Worm (Caenorhabditis elegans) whole organism, late embryonic: Measurements from ENCODE around the gene hrpu-2.

ENCODE experiments used
- C08G9.2 ChIP-seq: sonication (generic microtip); optimal IDR thresholded peaks from 2 replicates; lab custom pipeline; 2016; ENCODE audit warnings: mild to moderate bottlenecking, missing genetic modification characterization, moderate library complexity, missing compliant biosample characterization
- C38D4.7 ChIP-seq: fragments of 200-800 bp; sonication (Bioruptor generic); optimal IDR thresholded peaks from 2 replicates; lab custom pipeline; 2018; ENCODE audit warnings: mild to moderate bottlenecking, missing genetic modification characterization, moderate library complexity, missing compliant biosample characterization
- F13H6.1 ChIP-seq: sonication (generic microtip); optimal IDR thresholded peaks from 2 replicates; lab custom pipeline; 2016; ENCODE audit warnings: missing genetic modification characterization, missing compliant biosample characterization
- Y22D7AL.16 ChIP-seq: sonication (generic microtip); optimal IDR thresholded peaks from 2 replicates; lab custom pipeline; 2016; ENCODE audit warnings: missing genetic modification characterization, missing compliant biosample characterization
- ahr-1 ChIP-seq: sonication (generic microtip); optimal IDR thresholded peaks from 2 replicates; lab custom pipeline; 2016; ENCODE audit warnings: missing genetic modification characterization, missing compliant biosample characterization
- ama-1 ChIP-seq: fragments of 150-350 bp; optimal IDR thresholded peaks from 2 replicates; lab custom pipeline; 2014
- ceh-19 ChIP-seq: fragments of 200-800 bp; sonication (Bioruptor generic); optimal IDR thresholded peaks from 2 replicates; lab custom pipeline; 2018; ENCODE audit warnings: mild to moderate bottlenecking, missing genetic modification characterization, missing compliant biosample characterization
- ceh-31 ChIP-seq: sonication (generic microtip); optimal IDR thresholded peaks from 2 replicates; lab custom pipeline; 2016; ENCODE audit warnings: missing genetic modification characterization, missing compliant biosample characterization
- ceh-45 ChIP-seq: fragments of 200-800 bp; sonication (Bioruptor generic); IDR thresholded peaks from 2 replicates; pipeline ENCODE4 v1.3.6; 2022; ENCODE audit warnings: missing genetic modification reagents, missing genetic modification characterization, missing compliant biosample characterization
- ceh-48 ChIP-seq: sonication (generic microtip); optimal IDR thresholded peaks from 2 replicates; lab custom pipeline; 2016; ENCODE audit warnings: missing genetic modification characterization, inconsistent platforms, missing compliant biosample characterization
- ceh-9 ChIP-seq: sonication (generic microtip); optimal IDR thresholded peaks from 2 replicates; lab custom pipeline; 2016; ENCODE audit warnings: mild to moderate bottlenecking, missing genetic modification characterization, inconsistent platforms, missing compliant biosample characterization
- dve-1 ChIP-seq: sonication (generic microtip); optimal IDR thresholded peaks from 2 replicates; lab custom pipeline; 2017; ENCODE audit warnings: antibody characterized with exemption, mild to moderate bottlenecking, missing genetic modification characterization, missing compliant biosample characterization
- elt-4 ChIP-seq: sonication (generic microtip); optimal IDR thresholded peaks from 2 replicates; lab custom pipeline; 2016; ENCODE audit warnings: missing genetic modification characterization, missing compliant biosample characterization
- fkh-10 ChIP-seq: fragments of 150-350 bp; optimal IDR thresholded peaks from 2 replicates; lab custom pipeline; 2014; ENCODE audit warnings: missing biosample characterization, missing genetic modification reagents, missing genetic modification characterization
- gmeb-2 ChIP-seq: sonication (generic microtip); optimal IDR thresholded peaks from 2 replicates; lab custom pipeline; 2016; ENCODE audit warnings: missing genetic modification characterization, inconsistent platforms, missing compliant biosample characterization
- hlh-15 ChIP-seq: sonication (generic microtip); optimal IDR thresholded peaks from 2 replicates; lab custom pipeline; 2016; ENCODE audit warnings: missing genetic modification characterization, missing compliant biosample characterization
- madf-2 ChIP-seq: sonication (generic microtip); optimal IDR thresholded peaks from 2 replicates; lab custom pipeline; 2017; ENCODE audit warnings: missing genetic modification characterization, missing compliant biosample characterization
- mec-3 ChIP-seq: sonication (generic microtip); optimal IDR thresholded peaks from 2 replicates; lab custom pipeline; 2016; ENCODE audit warnings: borderline replicate concordance, missing genetic modification characterization, missing compliant biosample characterization
- nhr-11 ChIP-seq: fragments of 150-350 bp; optimal IDR thresholded peaks from 2 replicates; lab custom pipeline; 2014; ENCODE audit warnings: missing biosample characterization, missing genetic modification characterization
- nhr-232 ChIP-seq: sonication (generic microtip); optimal IDR thresholded peaks from 2 replicates; lab custom pipeline; 2016; ENCODE audit warnings: missing genetic modification characterization, missing compliant biosample characterization
- pag-3 ChIP-seq: sonication (generic microtip); optimal IDR thresholded peaks from 2 replicates; lab custom pipeline; 2016; ENCODE audit warnings: missing compliant biosample characterization, missing genetic modification characterization, borderline replicate concordance
- pat-9 ChIP-seq: fragments of 200-800 bp; sonication (Bioruptor generic); optimal IDR thresholded peaks from 2 replicates; lab custom pipeline; 2018; ENCODE audit warnings: mild to moderate bottlenecking, missing genetic modification characterization, moderate library complexity, missing compliant biosample characterization
- pros-1 ChIP-seq: fragments of 150-350 bp; optimal IDR thresholded peaks from 2 replicates; lab custom pipeline; 2014; ENCODE audit warnings: missing biosample characterization, missing genetic modification reagents, missing genetic modification characterization
- rnt-1 ChIP-seq: sonication (generic microtip); optimal IDR thresholded peaks from 2 replicates; lab custom pipeline; 2016; ENCODE audit warnings: missing genetic modification characterization, missing compliant biosample characterization
- sox-2 ChIP-seq: fragments of 200-800 bp; sonication (Bioruptor generic); IDR thresholded peaks from 2 replicates; pipeline ENCODE4 v1.3.6; 2022; ENCODE audit warnings: missing genetic modification reagents, missing genetic modification characterization, missing compliant biosample characterization
- sox-4 ChIP-seq: sonication (generic microtip); optimal IDR thresholded peaks from 2 replicates; lab custom pipeline; 2017; ENCODE audit warnings: mild to moderate bottlenecking, missing genetic modification characterization, inconsistent platforms, missing compliant biosample characterization
- tbx-2 ChIP-seq: sonication (generic microtip); optimal IDR thresholded peaks from 2 replicates; lab custom pipeline; 2016; ENCODE audit warnings: missing genetic modification characterization, missing compliant biosample characterization
- ttx-3 ChIP-seq: sonication (generic microtip); optimal IDR thresholded peaks from 2 replicates; lab custom pipeline; 2016; ENCODE audit warnings: missing genetic modification reagents, missing genetic modification characterization, missing compliant biosample characterization
- zip-5 ChIP-seq: sonication (generic microtip); optimal IDR thresholded peaks from 2 replicates; lab custom pipeline; 2016; ENCODE audit warnings: missing genetic modification characterization, missing compliant biosample characterization
- ztf-16 ChIP-seq: sonication (generic microtip); optimal IDR thresholded peaks from 2 replicates; lab custom pipeline; 2017; ENCODE audit warnings: missing genetic modification characterization, missing compliant biosample characterization

The hrpu-2 gene

DNA sequence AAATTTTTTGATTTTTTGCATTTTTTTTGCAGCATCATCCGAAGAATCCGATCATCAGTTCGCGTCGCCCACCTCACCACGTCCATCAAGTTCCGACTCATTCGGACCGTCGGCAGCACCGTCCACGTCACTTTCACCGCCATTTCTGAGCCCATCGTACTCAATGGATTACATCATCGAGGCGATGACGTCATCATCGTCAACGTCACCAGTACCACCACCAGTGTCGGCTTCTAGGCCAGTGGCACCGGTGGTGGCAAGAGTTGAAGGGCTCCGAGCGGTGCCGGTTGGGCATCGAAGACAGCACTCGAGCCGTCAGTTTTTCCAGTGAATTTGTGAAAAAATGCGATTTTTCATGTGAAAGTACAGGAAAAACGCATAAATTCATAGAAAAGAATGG, 46.0 kb downstream of the hrpu-2 start:
- no peak for TF ChIP-seq fkh-10
- no peak for TF ChIP-seq pag-3 (tag; lab: Kevin White, UChicago)
- no peak for TF ChIP-seq pros-1 (tag; lab: Kevin White, UChicago)
- no peak for TF ChIP-seq zip-5 (tag; lab: Kevin White, UChicago)
- no peak for TF ChIP-seq rnt-1 (tag; lab: Kevin White, UChicago)
- TF ChIP-seq F13H6.1 (tag; lab: Kevin White, UChicago), result no peak
- no peak for TF ChIP-seq sox-4
- no peak for TF ChIP-seq nhr-232 (tag; lab: Kevin White, UChicago)
- TF ChIP-seq sox-2 (GFP tag; lab: Robert Waterston, UW), result no peak
- no peak for TF ChIP-seq C38D4.7 (GFP tag; lab: Kevin White, UChicago)
- no peak for TF ChIP-seq ttx-3 (tag; lab: Kevin White, UChicago)
- TF ChIP-seq Y22D7AL.16 (tag; lab: Kevin White, UChicago), result no peak
- TF ChIP-seq gmeb-2, result no peak
- TF ChIP-seq hlh-15 (tag; lab: Kevin White, UChicago), result no peak
- no peak for TF ChIP-seq madf-2 (tag; lab: Kevin White, UChicago)
- no peak for TF ChIP-seq ceh-45 (GFP tag; lab: Robert Waterston, UW)
- no peak for TF ChIP-seq ahr-1 (tag; lab: Kevin White, UChicago)
- TF ChIP-seq ceh-31 (tag; lab: Kevin White, UChicago), result no peak
- no peak for TF ChIP-seq ceh-9 (tag; lab: Kevin White, UChicago)

DNA sequence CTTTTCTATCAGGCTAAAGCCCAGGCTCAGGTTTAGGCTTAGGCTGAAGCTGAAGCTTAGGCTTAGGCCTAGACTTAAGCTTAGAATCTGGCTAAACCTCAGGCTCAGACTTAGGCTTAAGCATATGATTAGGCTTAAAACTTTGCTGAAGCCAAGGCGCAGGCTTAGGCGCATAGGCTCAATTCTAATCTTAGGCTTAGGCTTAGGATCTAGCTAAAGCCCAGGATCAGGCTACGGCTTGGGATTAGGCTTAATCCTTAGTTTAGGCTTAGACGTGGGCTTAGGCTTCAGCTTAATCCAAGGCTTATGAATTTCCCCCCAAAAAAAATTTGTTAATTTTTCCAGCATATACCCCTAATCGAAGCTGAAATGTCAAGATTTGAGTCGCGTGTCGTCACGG, 51.0 kb downstream of the hrpu-2 start:
- TF ChIP-seq mec-3 (tag; lab: Kevin White, UChicago), result no peak
- peak; percentile 97 for TF ChIP-seq dve-1 (tag; lab: Kevin White, UChicago)
- TF ChIP-seq, all 69 proteins: peak for 1

DNA sequence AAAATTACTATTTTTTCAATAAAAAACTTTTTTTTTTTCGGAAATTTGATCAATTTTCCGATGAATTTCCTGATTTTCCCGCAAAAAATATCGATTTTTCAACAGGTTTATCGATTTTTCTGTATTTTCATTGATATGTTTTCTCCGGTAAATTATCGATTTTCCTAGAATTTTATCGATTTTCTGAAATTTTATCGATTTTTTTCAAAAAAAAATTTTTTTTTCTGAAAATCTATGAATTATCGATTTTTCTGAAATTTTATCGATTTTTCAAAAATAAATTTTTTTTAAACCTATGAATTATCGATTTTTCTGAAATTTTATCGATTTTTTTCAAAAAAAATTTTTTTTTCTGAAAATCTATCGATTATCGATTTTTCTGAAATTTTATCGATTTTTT, 54.0 kb downstream of the hrpu-2 start:
- peak; percentile 17 for TF ChIP-seq ceh-48 (tag; lab: Kevin White, UChicago)

DNA sequence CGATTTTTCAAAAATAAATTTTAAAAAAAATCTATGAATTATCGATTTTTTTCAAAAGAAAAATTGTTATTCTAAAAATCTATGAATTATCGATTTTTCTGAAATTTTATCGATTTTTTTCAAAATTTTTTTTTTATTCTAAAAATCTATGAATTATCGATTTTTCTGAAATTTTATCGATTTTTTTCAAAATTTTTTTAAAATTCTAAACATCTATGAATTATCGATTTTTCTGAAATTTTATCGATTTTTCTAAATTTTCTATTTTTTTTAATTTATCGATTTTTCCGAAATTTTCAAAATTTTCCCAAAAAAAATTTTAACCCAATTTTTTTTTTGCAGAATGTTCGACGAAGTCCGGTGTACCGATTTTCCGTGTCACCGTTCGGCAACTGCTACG, 55.5 kb downstream of the hrpu-2 start:
- TF ChIP-seq ceh-48 (tag; lab: Kevin White, UChicago), result peak; percentile 7
- TF ChIP-seq, all 69 proteins: peak for 1; not testable (repeated sequence) for 68

DNA sequence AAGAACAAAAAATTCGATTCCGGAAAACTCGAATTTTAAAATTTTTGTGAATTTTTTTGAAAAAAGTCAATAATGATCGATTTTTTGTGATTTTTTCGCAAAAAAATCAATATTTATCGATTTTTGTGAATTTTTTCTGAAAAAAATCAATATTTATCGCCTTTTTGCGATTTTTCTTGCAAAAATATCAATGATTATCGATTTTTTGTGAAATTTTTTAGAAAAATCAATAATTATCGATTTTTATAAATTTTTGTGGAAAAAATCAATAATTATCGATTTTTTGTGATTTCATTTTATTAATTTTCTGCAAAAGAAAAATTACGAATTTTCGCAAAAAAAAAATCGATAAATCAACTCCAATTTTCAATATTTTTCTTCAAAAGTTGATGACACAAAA, 58.3 kb downstream of the hrpu-2 start:
- TF ChIP-seq ceh-48 (tag; lab: Kevin White, UChicago), result peak; percentile 88
- no peak for TF ChIP-seq C08G9.2 (tag; lab: Kevin White, UChicago)

DNA sequence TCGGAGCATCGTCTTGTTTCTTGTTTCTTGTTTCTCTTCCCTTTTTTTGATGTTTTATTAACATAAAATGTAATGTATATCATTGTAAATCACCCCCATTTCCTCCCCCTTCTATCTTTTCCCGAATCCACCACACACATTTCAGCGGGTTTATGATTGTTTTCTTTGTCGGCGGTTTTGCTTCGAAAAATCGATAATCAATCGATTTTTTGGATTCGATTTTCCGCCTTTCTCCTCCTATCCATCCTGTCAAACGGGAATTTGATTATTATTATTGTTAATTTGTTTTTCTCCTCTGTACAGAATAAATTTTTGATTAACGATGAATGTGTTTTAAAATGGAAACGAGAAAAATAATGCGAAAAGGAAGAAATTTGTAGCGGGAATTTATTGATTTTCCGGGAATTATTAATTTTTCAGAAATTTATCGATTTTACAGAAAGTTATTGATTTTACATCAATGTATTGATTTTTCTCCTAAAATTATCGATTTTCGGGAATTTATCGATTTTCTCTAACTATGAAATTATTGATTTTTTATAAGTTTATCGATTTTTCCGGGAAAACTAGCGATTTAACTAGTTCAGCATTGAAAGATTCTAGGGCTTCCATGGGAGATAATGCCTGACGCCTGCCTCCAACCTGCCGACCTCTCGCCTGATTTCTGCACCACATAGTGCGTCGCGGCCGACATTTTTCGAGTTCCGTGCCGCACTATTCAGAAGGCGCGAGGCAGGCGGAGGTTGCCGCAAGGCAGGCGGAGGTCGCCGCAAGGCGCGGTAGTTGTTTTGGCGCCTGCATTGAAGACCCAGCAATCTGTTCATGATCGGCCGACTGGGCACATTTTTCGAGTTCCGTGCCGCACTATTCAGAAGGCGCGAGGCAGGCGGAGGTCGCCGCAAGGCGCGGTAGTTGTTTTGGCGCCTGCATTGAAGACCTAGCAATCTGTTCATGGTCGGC, 59.2 kb downstream of the hrpu-2 start:
- TF ChIP-seq ceh-48 (tag; lab: Kevin White, UChicago), result peak; percentile 50
- peak; percentile 6 for TF ChIP-seq elt-4 (tag; lab: Kevin White, UChicago)
- no peak for TF ChIP-seq ceh-31 (tag; lab: Kevin White, UChicago)
- TF ChIP-seq tbx-2 (tag; lab: Kevin White, UChicago), result no peak

DNA sequence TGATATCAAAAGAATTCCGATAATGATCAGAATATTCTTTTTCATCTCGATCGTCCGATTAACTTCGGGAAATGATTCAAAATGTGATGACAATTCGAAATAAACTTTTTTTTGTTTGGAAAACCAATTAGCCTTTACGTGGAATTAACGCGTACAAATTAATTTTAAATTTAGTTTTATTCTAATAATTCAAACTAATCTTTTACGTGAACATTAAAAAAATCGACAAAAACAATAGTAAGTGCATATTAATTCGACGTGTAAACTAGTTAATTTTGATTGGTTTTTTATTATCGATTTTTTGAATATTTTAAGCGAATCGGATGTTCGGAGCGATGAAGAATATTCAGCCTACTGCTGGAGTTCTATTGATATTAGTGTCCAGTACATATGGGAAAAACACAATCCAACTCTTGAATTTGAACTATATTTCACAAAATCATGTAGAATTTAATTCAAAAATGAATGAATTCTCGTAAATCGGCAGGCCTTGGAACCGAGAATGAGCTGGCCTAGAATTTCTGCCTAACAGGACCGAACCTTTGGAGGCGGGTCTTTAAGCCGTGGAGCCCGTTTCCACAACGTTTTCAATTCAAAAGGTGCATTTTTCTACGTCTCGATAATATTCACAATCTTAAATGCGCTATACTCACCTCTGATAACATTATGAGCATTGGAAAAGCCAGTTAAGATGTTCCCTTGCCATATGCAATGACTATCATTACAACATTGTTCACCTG, 64.8 kb downstream of the hrpu-2 start, which contains the start of the genes M70.3 and M70.2:
Gene M70.3 (minus strand): TSS at position 101 of the 740 bp plus-strand sequence.
Gene M70.2 (plus strand): TSS at position 690 of the 740 bp plus-strand sequence.
- no peak for TF ChIP-seq madf-2 (tag; lab: Kevin White, UChicago)
- TF ChIP-seq hlh-15 (tag; lab: Kevin White, UChicago), result no peak
- no peak for TF ChIP-seq rnt-1 (tag; lab: Kevin White, UChicago)
- no peak for TF ChIP-seq nhr-232 (tag; lab: Kevin White, UChicago)
- no peak for TF ChIP-seq pat-9 (tag; lab: Kevin White, UChicago)
- no peak for TF ChIP-seq nhr-11
- no peak for TF ChIP-seq pros-1 (tag; lab: Kevin White, UChicago)
- TF ChIP-seq ztf-16 (tag; lab: Kevin White, UChicago), result no peak
- no peak for TF ChIP-seq ceh-19 (GFP tag; lab: Kevin White, UChicago)
- TF ChIP-seq ama-1, result no peak
